Fruit fly (Drosophila melanogaster) whole organism, embryonic: ENCODE measurements around the gene CG10418.
A peak's percentile ranks its signal among the peaks of the same experiment; 100 is the strongest.

ENCODE experiments used
- CG11085 ChIP-seq: fragments of 200-800 bp; sonication (Bioruptor generic); IDR thresholded peaks from 2 replicates; pipeline ENCODE4 v1.3.6; 2022; ENCODE audit warnings: missing biosample characterization, missing genetic modification characterization
- CG12236 ChIP-seq: fragments of 200-800 bp; sonication (Bioruptor generic); optimal IDR thresholded peaks from 2 replicates; lab custom pipeline; 2016; ENCODE audit warnings: missing biosample characterization, missing genetic modification characterization
- CG12659 ChIP-seq: fragments of 200-800 bp; sonication (Bioruptor generic); optimal IDR thresholded peaks from 3 replicates; lab custom pipeline; 2017; ENCODE audit warnings: mild to moderate bottlenecking, missing biosample characterization, missing genetic modification reagents, missing genetic modification characterization
- CG17328 ChIP-seq: fragments of 200-800 bp; sonication (Bioruptor generic); IDR thresholded peaks from 2 replicates; pipeline ENCODE4 v1.3.6; 2022; ENCODE audit warnings: missing biosample characterization, missing genetic modification characterization
- CG18599 ChIP-seq: fragments of 200-800 bp; sonication (Bioruptor generic); optimal IDR thresholded peaks from 3 replicates; lab custom pipeline; 2017; ENCODE audit warnings: missing biosample characterization, missing genetic modification characterization, mild to moderate bottlenecking, moderate library complexity, missing genetic modification reagents
- CG2678 ChIP-seq: fragments of 200-800 bp; sonication (Bioruptor generic); optimal IDR thresholded peaks from 3 replicates; lab custom pipeline; 2019; ENCODE audit warnings: missing biosample characterization, mild to moderate bottlenecking, missing genetic modification characterization, moderate library complexity
- CG30403 ChIP-seq: fragments of 200-800 bp; sonication (Bioruptor generic); optimal IDR thresholded peaks from 3 replicates; lab custom pipeline; 2016; ENCODE audit warnings: missing biosample characterization, missing genetic modification characterization
- CG32767 ChIP-seq: fragments of 200-800 bp; sonication (Bioruptor generic); IDR thresholded peaks from 2 replicates; pipeline ENCODE4 v1.3.6; 2022; ENCODE audit warnings: missing biosample characterization, missing genetic modification characterization
- CG8089 ChIP-seq: fragments of 200-800 bp; sonication (Bioruptor generic); optimal IDR thresholded peaks from 3 replicates; lab custom pipeline; 2016; ENCODE audit warnings: missing biosample characterization, missing genetic modification characterization
- CG9797 ChIP-seq: fragments of 200-800 bp; sonication (Bioruptor generic); optimal IDR thresholded peaks from 3 replicates; lab custom pipeline; 2018; ENCODE audit warnings: missing biosample characterization, mild to moderate bottlenecking, missing genetic modification characterization
- CTCF ChIP-seq: fragments of 200-800 bp; sonication (Bioruptor generic); optimal IDR thresholded peaks from 2 replicates; lab custom pipeline; 2017; ENCODE audit warnings: missing biosample characterization, mild to moderate bottlenecking, missing genetic modification characterization, moderate library complexity
- D19B ChIP-seq: fragments of 200-800 bp; sonication (Bioruptor generic); optimal IDR thresholded peaks from 2 replicates; lab custom pipeline; 2017; ENCODE audit warnings: missing biosample characterization, mild to moderate bottlenecking, missing genetic modification characterization
- Dbx ChIP-seq: fragments of 200-800 bp; sonication (Bioruptor generic); IDR thresholded peaks from 3 replicates; pipeline ENCODE4 v1.3.6; 2022; ENCODE audit warnings: missing biosample characterization, missing genetic modification characterization
- Dfd ChIP-seq, 2 experiments: fragments of >200 bp; optimal IDR thresholded peaks; 2 replicates each; lab custom pipeline; 2017; ENCODE audit warnings: missing biosample characterization in 2 of 2, missing genetic modification characterization in 2 of 2
- Dip3 ChIP-seq: fragments of 200-800 bp; sonication (Bioruptor generic); optimal IDR thresholded peaks from 3 replicates; lab custom pipeline; 2016; ENCODE audit warnings: missing biosample characterization, missing genetic modification characterization
- Ets97D ChIP-seq: fragments of 200-800 bp; sonication (Bioruptor generic); optimal IDR thresholded peaks from 3 replicates; lab custom pipeline; 2016; ENCODE audit warnings: missing biosample characterization, missing genetic modification characterization
- Fer3 ChIP-seq: fragments of 200-800 bp; sonication (Bioruptor generic); optimal IDR thresholded peaks from 2 replicates; lab custom pipeline; 2018; ENCODE audit warnings: missing biosample characterization, mild to moderate bottlenecking, missing genetic modification characterization, moderate library complexity
- Hr51 ChIP-seq, 2 experiments: fragments of 200-800 bp; sonication (Bioruptor generic); optimal IDR thresholded peaks; 2 replicates in 1 of 2; 3 replicates in 1 of 2; lab custom pipeline; 2016 to 2018; ENCODE audit warnings: missing biosample characterization in 2 of 2, missing genetic modification characterization in 2 of 2, mild to moderate bottlenecking in 1 of 2, moderate library complexity in 1 of 2
- Med ChIP-seq: fragments of 200-800 bp; sonication (Bioruptor generic); peaks from one replicate; lab custom pipeline; 2016; ENCODE audit warnings: missing biosample characterization, missing genetic modification characterization, mild to moderate bottlenecking, inconsistent platforms, moderate library complexity
- NC2α ChIP-seq: fragments of 200-800 bp; sonication (Bioruptor generic); optimal IDR thresholded peaks from 2 replicates; lab custom pipeline; 2016; ENCODE audit warnings: missing biosample characterization, missing genetic modification characterization
- NfI ChIP-seq: fragments of 200-800 bp; sonication (Bioruptor generic); optimal IDR thresholded peaks from 3 replicates; lab custom pipeline; 2018; ENCODE audit warnings: missing biosample characterization, mild to moderate bottlenecking, missing genetic modification characterization, moderate library complexity
- Optix ChIP-seq: fragments of 200-800 bp; sonication (Bioruptor generic); IDR thresholded peaks from 3 replicates; pipeline ENCODE4 v1.3.6; 2022; ENCODE audit warnings: missing biosample characterization, missing genetic modification characterization
- Sox102F ChIP-seq: fragments of 200-800 bp; sonication (Bioruptor generic); optimal IDR thresholded peaks from 2 replicates; lab custom pipeline; 2018; ENCODE audit warnings: missing biosample characterization, mild to moderate bottlenecking, missing genetic modification characterization, moderate library complexity
- Ssrp ChIP-seq: fragments of 200-800 bp; sonication (Bioruptor generic); optimal IDR thresholded peaks from 2 replicates; lab custom pipeline; 2018; ENCODE audit warnings: missing biosample characterization, mild to moderate bottlenecking, missing genetic modification characterization, moderate library complexity
- cato ChIP-seq: fragments of 200-800 bp; sonication (Bioruptor generic); optimal IDR thresholded peaks from 2 replicates; lab custom pipeline; 2016; ENCODE audit warnings: missing biosample characterization, missing genetic modification characterization, borderline replicate concordance
- chif ChIP-seq, 2 experiments: fragments of 200-800 bp; sonication (Bioruptor generic); optimal IDR thresholded peaks; 3 replicates each; lab custom pipeline; 2016; ENCODE audit warnings: missing biosample characterization in 2 of 2, missing genetic modification characterization in 2 of 2
- dmrt11E ChIP-seq: fragments of 200-800 bp; sonication (Bioruptor generic); optimal IDR thresholded peaks from 3 replicates; lab custom pipeline; 2018; ENCODE audit warnings: missing biosample characterization, mild to moderate bottlenecking, missing genetic modification characterization, moderate library complexity
- dpn ChIP-seq, 2 experiments: fragments of 200-800 bp; sonication (Bioruptor generic); optimal IDR thresholded peaks; 3 replicates each; lab custom pipeline; 2016; ENCODE audit warnings: missing biosample characterization in 2 of 2, missing genetic modification characterization in 2 of 2
- gem ChIP-seq: fragments of 200-800 bp; sonication (Bioruptor generic); optimal IDR thresholded peaks from 2 replicates; lab custom pipeline; 2019; ENCODE audit warnings: missing biosample characterization, mild to moderate bottlenecking, missing genetic modification characterization, moderate library complexity
- grn ChIP-seq: fragments of 200-800 bp; sonication (Bioruptor generic); optimal IDR thresholded peaks from 3 replicates; lab custom pipeline; 2017; ENCODE audit warnings: missing biosample characterization, missing genetic modification characterization
- gsb-n ChIP-seq: fragments of 200-800 bp; sonication (Bioruptor generic); optimal IDR thresholded peaks from 3 replicates; lab custom pipeline; 2018; ENCODE audit warnings: missing biosample characterization, mild to moderate bottlenecking, missing genetic modification characterization
- lab ChIP-seq: fragments of 200-800 bp; sonication (Bioruptor generic); optimal IDR thresholded peaks from 3 replicates; lab custom pipeline; 2017; ENCODE audit warnings: missing biosample characterization, missing genetic modification characterization, mild to moderate bottlenecking, moderate library complexity, missing genetic modification reagents
- luna ChIP-seq: fragments of 200-800 bp; sonication (Bioruptor generic); optimal IDR thresholded peaks from 2 replicates; lab custom pipeline; 2016; ENCODE audit warnings: missing biosample characterization, missing genetic modification characterization
- prd ChIP-seq, 3 experiments: fragments of >200 bp in 2 of 3; fragments of 200-800 bp in 1 of 3; sonication (Bioruptor generic) in 1 of 3; optimal IDR thresholded peaks in 2 of 3; IDR thresholded peaks in 1 of 3; 2 replicates in 2 of 3; 3 replicates in 1 of 3; pipeline versions ENCODE4 v1.3.6 to Lab custom; 2017 to 2022; ENCODE audit warnings: missing biosample characterization in 1 of 3, missing genetic modification characterization in 1 of 3
- slbo ChIP-seq: fragments of 200-800 bp; sonication (Bioruptor generic); IDR thresholded peaks from 2 replicates; pipeline ENCODE4 v1.3.6; 2022; ENCODE audit warnings: missing biosample characterization, missing genetic modification characterization
- tio ChIP-seq: fragments of 200-800 bp; sonication (Bioruptor generic); optimal IDR thresholded peaks from 2 replicates; lab custom pipeline; 2017; ENCODE audit warnings: missing biosample characterization, missing genetic modification characterization, inconsistent platforms
- zfh1 ChIP-seq: fragments of 200-800 bp; sonication (Bioruptor generic); IDR thresholded peaks from 3 replicates; pipeline ENCODE4 v1.3.6; 2022; ENCODE audit warnings: missing biosample characterization, missing genetic modification characterization

Gene CG10418

DNA sequence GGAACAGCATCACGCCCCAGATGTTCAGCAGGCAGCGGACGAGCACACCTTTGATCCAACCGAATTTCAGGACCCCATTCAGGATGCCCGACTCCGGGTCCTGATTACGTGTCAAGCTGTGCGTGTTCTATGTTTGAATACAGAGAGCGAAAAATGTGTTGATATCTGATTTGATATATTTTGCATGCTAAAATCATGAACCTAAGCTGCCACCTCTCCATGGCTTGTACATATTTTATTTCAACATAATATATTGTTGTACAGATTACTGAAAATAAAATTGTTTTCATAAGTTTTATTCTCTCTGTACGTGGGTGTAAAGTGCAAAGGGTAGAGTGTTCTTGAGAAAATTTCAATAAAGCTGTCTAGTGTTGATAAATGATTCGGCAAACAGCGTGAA, 37.9 kb downstream of the CG10418 start (continued):
- no peak for TF ChIP-seq CG9797 (GFP tag; lab: Kevin White, UChicago)
- TF ChIP-seq CG17328 = 0 out of 2 replicates have a peak, but pooled peaks have one; percentile 11
- peak in 1 of 2 experiments; percentile 33 for TF ChIP-seq Hr51 (GFP tag; optimal IDR thresholded peaks at IDR 0.05; lab: Kevin White, UChicago)
- peak; percentile 12 for TF ChIP-seq Fer3
- no peak for TF ChIP-seq luna (GFP tag; lab: Kevin White, UChicago)
- TF ChIP-seq prd (optimal IDR thresholded peaks at IDR 0.05; lab: Kevin White, UChicago) = no peak
- TF ChIP-seq prd (GFP tag; IDR thresholded peaks at IDR 0.05; lab: Robert Waterston, UW) = 0 out of 3 replicates have a peak, but pooled peaks have one; percentile 17
- peak; percentile 13 for TF ChIP-seq Sox102F (GFP tag; lab: Kevin White, UChicago)
- TF ChIP-seq NfI = peak; percentile 17
- no peak for TF ChIP-seq cato (GFP tag; lab: Kevin White, UChicago)
- no peak for TF ChIP-seq grn (GFP tag; lab: Kevin White, UChicago)
- peak; percentile 28 for TF ChIP-seq gem
- peak; percentile 54 for TF ChIP-seq CG18599 (GFP tag; lab: Kevin White, UChicago)
- peak; percentile 73 for TF ChIP-seq Med (GFP tag; lab: Kevin White, UChicago)
- TF ChIP-seq CG30403 (GFP tag; lab: Kevin White, UChicago) = peak; percentile 11
- 0 out of 3 replicates have a peak, but pooled peaks have one; percentile 18 for TF ChIP-seq Optix
- TF ChIP-seq lab (GFP tag; lab: Kevin White, UChicago) = peak; percentile 51
- TF ChIP-seq slbo (GFP tag; lab: Robert Waterston, UW) = peak; percentile 52; the same call in 1 of the 2 replicates
- TF ChIP-seq CG8089 = no peak
- TF ChIP-seq dpn (GFP tag; optimal IDR thresholded peaks at IDR 0.05; lab: Kevin White, UChicago) = peak in 1 of 2 experiments; percentile 13
- TF ChIP-seq dmrt11E (tag; lab: Kevin White, UChicago) = no peak
- TF ChIP-seq D19B (GFP tag; lab: Kevin White, UChicago) = no peak
- no peak for TF ChIP-seq CG12236 (GFP tag; lab: Kevin White, UChicago)
- peak; percentile 2 for TF ChIP-seq tio (GFP tag; lab: Kevin White, UChicago)
- TF ChIP-seq Dfd (GFP tag; optimal IDR thresholded peaks at IDR 0.05; lab: Kevin White, UChicago) = no peak
- TF ChIP-seq CG2678 (tag; lab: Kevin White, UChicago) = peak; percentile 37
- TF ChIP-seq NC2α (GFP tag; lab: Kevin White, UChicago) = no peak

DNA sequence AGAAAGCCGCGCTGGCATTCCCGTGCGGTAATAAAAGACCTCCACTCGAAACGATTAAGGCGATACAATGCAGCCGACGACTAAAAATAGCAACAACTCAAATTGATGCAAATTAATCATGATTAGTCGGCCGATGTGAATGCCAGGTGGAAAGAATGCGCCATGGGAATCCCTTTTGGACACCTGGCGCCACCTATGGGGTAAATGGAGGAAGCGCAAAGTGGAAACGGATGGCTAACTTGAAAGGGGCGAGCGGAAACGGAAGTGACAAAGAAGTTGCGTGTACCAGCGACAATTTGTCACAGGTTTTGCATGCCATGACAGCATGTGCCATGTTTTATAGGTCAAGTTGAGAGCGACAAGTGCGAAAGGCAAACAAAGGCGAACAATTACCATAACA, 44.1 kb downstream of the CG10418 start:
- TF ChIP-seq CTCF (GFP tag; lab: Kevin White, UChicago) = peak; percentile 82
- TF ChIP-seq CG11085 (GFP tag; lab: Robert Waterston, UW) = no peak
- no peak for TF ChIP-seq CG2678 (tag; lab: Kevin White, UChicago)
- no peak for TF ChIP-seq CG12659 (GFP tag; lab: Kevin White, UChicago)
- peak; percentile 8 for TF ChIP-seq Ets97D
- TF ChIP-seq Med (GFP tag; lab: Kevin White, UChicago) = peak; percentile 48
- no peak for TF ChIP-seq Dbx (GFP tag; lab: Robert Waterston, UW)
- TF ChIP-seq zfh1 (GFP tag; lab: Robert Waterston, UW) = 0 out of 3 replicates have a peak, but pooled peaks have one; percentile 15
- no peak for TF ChIP-seq Ssrp (tag; lab: Kevin White, UChicago)
- no peak for TF ChIP-seq CG32767 (GFP tag; lab: Robert Waterston, UW)
- 0 out of 2 replicates have a peak, but pooled peaks have one; percentile 12 for TF ChIP-seq CG17328
- no peak for TF ChIP-seq chif (GFP tag; optimal IDR thresholded peaks at IDR 0.05; lab: Kevin White, UChicago)
- no peak for TF ChIP-seq Dip3 (GFP tag; lab: Kevin White, UChicago)
- TF ChIP-seq tio (GFP tag; lab: Kevin White, UChicago) = no peak
- no peak for TF ChIP-seq gsb-n (tag; lab: Kevin White, UChicago)
